Worm (Caenorhabditis elegans) whole organism, L1 larva: Measurements from ENCODE around the gene cyp-33C5.

Experiments
- lin-13 ChIP-seq: fragments of 150-350 bp; optimal IDR thresholded peaks from 2 replicates; lab custom pipeline; 2014; ENCODE audit warnings: missing biosample characterization, missing genetic modification reagents, missing genetic modification characterization
- lin-39 ChIP-seq: fragments of 150-350 bp; optimal IDR thresholded peaks from 2 replicates; lab custom pipeline; 2014; ENCODE audit warnings: missing biosample characterization, missing genetic modification reagents, missing genetic modification characterization
- unc-62 ChIP-seq: fragments of 150-350 bp; optimal IDR thresholded peaks from 2 replicates; lab custom pipeline; 2014; ENCODE audit warnings: missing biosample characterization, missing genetic modification reagents, missing genetic modification characterization
- xbp-1 ChIP-seq: sonication (generic microtip); optimal IDR thresholded peaks from 2 replicates; lab custom pipeline; 2016; ENCODE audit warnings: missing genetic modification characterization, missing compliant biosample characterization

- TF ChIP-seq xbp-1 (tag; lab: Kevin White, UChicago): no peak
- no peak for TF ChIP-seq unc-62 (GFP tag; lab: Kevin White, UChicago)
- TF ChIP-seq lin-39: no peak
- no peak for TF ChIP-seq lin-13 (GFP tag; lab: Kevin White, UChicago)
Observed at ce11 chrV:2233177-2233576, 11.6 kb upstream of the cyp-33C5 start, which contains the start of gene nhr-96.
